Worm (Caenorhabditis elegans) whole organism, midembryonic: ENCODE data around the gene B0294.3.

Experiments used
- T22C8.4 ChIP-seq: fragments of 200-800 bp; sonication (Bioruptor generic); IDR thresholded peaks from 2 replicates; pipeline ENCODE4 v1.3.6; 2022; ENCODE audit warnings: missing genetic modification characterization, missing compliant biosample characterization
- cog-1 ChIP-seq: sonication (generic microtip); optimal IDR thresholded peaks from 2 replicates; lab custom pipeline; 2016; ENCODE audit warnings: missing genetic modification characterization, missing compliant biosample characterization
- flt-1 ChIP-seq: fragments of 200-800 bp; sonication (Bioruptor generic); IDR thresholded peaks from 2 replicates; pipeline ENCODE4 v1.3.6; 2022; ENCODE audit warnings: missing genetic modification characterization, missing compliant biosample characterization
- klf-2 ChIP-seq: fragments of 200-800 bp; sonication (Bioruptor generic); conservative IDR thresholded peaks from 2 replicates; pipeline ENCODE4 v1.3.6; 2022; ENCODE audit warnings: missing genetic modification reagents, missing genetic modification characterization, missing compliant biosample characterization
- med-1 ChIP-seq: sonication (generic microtip); optimal IDR thresholded peaks from 2 replicates; lab custom pipeline; 2017; ENCODE audit warnings: missing genetic modification characterization, mild to moderate bottlenecking, missing compliant biosample characterization, antibody characterized with exemption, missing genetic modification reagents; ENCODE audit not compliant: insufficient read depth
- ref-1 ChIP-seq: fragments of 200-800 bp; sonication (Bioruptor generic); conservative IDR thresholded peaks from 2 replicates; pipeline ENCODE4 v1.3.6; 2022; ENCODE audit warnings: missing genetic modification reagents, missing genetic modification characterization, missing compliant biosample characterization
- tab-1 ChIP-seq: fragments of 200-800 bp; sonication (Bioruptor generic); IDR thresholded peaks from 2 replicates; pipeline ENCODE4 v1.3.6; 2022; ENCODE audit warnings: missing genetic modification characterization, missing compliant biosample characterization
- ztf-23 ChIP-seq: fragments of 200-800 bp; sonication (Bioruptor generic); IDR thresholded peaks from 2 replicates; pipeline ENCODE4 v1.3.6; 2022; ENCODE audit warnings: missing genetic modification reagents, missing genetic modification characterization, missing compliant biosample characterization
- ztf-29 ChIP-seq: fragments of 200-800 bp; sonication (Bioruptor generic); IDR thresholded peaks from 2 replicates; pipeline ENCODE4 v1.3.6; 2022; ENCODE audit warnings: missing genetic modification reagents, missing genetic modification characterization, missing compliant biosample characterization

The B0294.3 gene

ce11 chrX:1913257-1913656, 21.3 kb downstream of the B0294.3 start, which contains the start of gene ZC53.1:
TSS of gene ZC53.1 (minus strand) at chrX:1913357.
- no peak for TF ChIP-seq klf-2 (GFP tag; lab: Robert Waterston, UW)

ce11 chrX:1915022-1915421, 23.0 kb downstream of the B0294.3 start, which contains the start of gene rgs-9:
TSS of gene rgs-9 (plus strand) at chrX:1915258.
- TF ChIP-seq ztf-29 (GFP tag; lab: Robert Waterston, UW) = no peak
- TF ChIP-seq ref-1 (GFP tag; lab: Robert Waterston, UW) = no peak
- TF ChIP-seq ztf-23 (GFP tag; lab: Robert Waterston, UW) = no peak
- TF ChIP-seq flt-1 (GFP tag; lab: Robert Waterston, UW) = no peak
- TF ChIP-seq med-1 (GFP tag; lab: Kevin White, UChicago) = no peak
- no peak for TF ChIP-seq klf-2 (GFP tag; lab: Robert Waterston, UW)
- TF ChIP-seq tab-1 (GFP tag; lab: Robert Waterston, UW) = no peak
- TF ChIP-seq T22C8.4 (GFP tag; lab: Robert Waterston, UW) = no peak
- TF ChIP-seq cog-1 (tag; lab: Kevin White, UChicago) = no peak

ce11 chrX:1917169-1917568, 25.2 kb downstream of the B0294.3 start, which contains the start of gene dot-1.5:
TSS of gene dot-1.5 (plus strand) at chrX:1917469.
- no peak for TF ChIP-seq T22C8.4 (GFP tag; lab: Robert Waterston, UW)
- no peak for TF ChIP-seq klf-2 (GFP tag; lab: Robert Waterston, UW)
- no peak for TF ChIP-seq flt-1 (GFP tag; lab: Robert Waterston, UW)
- no peak for TF ChIP-seq cog-1 (tag; lab: Kevin White, UChicago)
- TF ChIP-seq med-1 (GFP tag; lab: Kevin White, UChicago) = no peak
- TF ChIP-seq ztf-23 (GFP tag; lab: Robert Waterston, UW) = no peak
- no peak for TF ChIP-seq tab-1 (GFP tag; lab: Robert Waterston, UW)
- no peak for TF ChIP-seq ztf-29 (GFP tag; lab: Robert Waterston, UW)
- TF ChIP-seq ref-1 (GFP tag; lab: Robert Waterston, UW) = no peak

- TF ChIP-seq flt-1 (GFP tag; lab: Robert Waterston, UW) (no peak), cog-1 (tag; lab: Kevin White, UChicago) (no peak), ztf-23 (GFP tag; lab: Robert Waterston, UW) (no peak), tab-1 (GFP tag; lab: Robert Waterston, UW) (no peak), ref-1 (GFP tag; lab: Robert Waterston, UW) (no peak), med-1 (GFP tag; lab: Kevin White, UChicago) (no peak), T22C8.4 (GFP tag; lab: Robert Waterston, UW) (no peak), ztf-29 (GFP tag; lab: Robert Waterston, UW) (no peak), klf-2 (GFP tag; lab: Robert Waterston, UW) (no peak)
These were observed 30.3 kb downstream of the B0294.3 start, which contains the start of gene ZC53.22 for ce11 chrX:1922294-1922693. TSS of gene ZC53.22 (minus strand) at chrX:1922394.

- TF ChIP-seq flt-1 (GFP tag; lab: Robert Waterston, UW) = no peak
- TF ChIP-seq ref-1 (GFP tag; lab: Robert Waterston, UW) = no peak
- no peak for TF ChIP-seq ztf-29 (GFP tag; lab: Robert Waterston, UW)
- no peak for TF ChIP-seq ztf-23 (GFP tag; lab: Robert Waterston, UW)
- no peak for TF ChIP-seq tab-1 (GFP tag; lab: Robert Waterston, UW)
- no peak for TF ChIP-seq klf-2 (GFP tag; lab: Robert Waterston, UW)
- no peak for TF ChIP-seq med-1 (GFP tag; lab: Kevin White, UChicago)
- TF ChIP-seq cog-1 (tag; lab: Kevin White, UChicago) = no peak
- no peak for TF ChIP-seq T22C8.4 (GFP tag; lab: Robert Waterston, UW)
These were observed 32.2 kb downstream of the B0294.3 start, which contains the start of gene ZC53.2 for ce11 chrX:1924138-1924537. TSS of gene ZC53.2 (minus strand) at chrX:1924238.

- peak; percentile 99 for TF ChIP-seq ztf-23 (GFP tag; lab: Robert Waterston, UW)
These were observed 41.5 kb downstream of the B0294.3 start for ce11 chrX:1933527-1933926.

ce11 chrX:1935438-1935837, 43.5 kb downstream of the B0294.3 start:
- TF ChIP-seq med-1 (GFP tag; lab: Kevin White, UChicago) = no peak
- no peak for TF ChIP-seq tab-1 (GFP tag; lab: Robert Waterston, UW)
- no peak for TF ChIP-seq flt-1 (GFP tag; lab: Robert Waterston, UW)
- TF ChIP-seq ztf-23 (GFP tag; lab: Robert Waterston, UW) = no peak
- TF ChIP-seq ztf-29 (GFP tag; lab: Robert Waterston, UW) = no peak
- TF ChIP-seq ref-1 (GFP tag; lab: Robert Waterston, UW) = no peak
- TF ChIP-seq T22C8.4 (GFP tag; lab: Robert Waterston, UW) = no peak
- no peak for TF ChIP-seq klf-2 (GFP tag; lab: Robert Waterston, UW)
- no peak for TF ChIP-seq cog-1 (tag; lab: Kevin White, UChicago)

- TF ChIP-seq cog-1 (tag; lab: Kevin White, UChicago) (no peak), klf-2 (GFP tag; lab: Robert Waterston, UW) (no peak), ref-1 (GFP tag; lab: Robert Waterston, UW) (no peak), med-1 (GFP tag; lab: Kevin White, UChicago) (no peak), ztf-23 (GFP tag; lab: Robert Waterston, UW) (no peak), flt-1 (GFP tag; lab: Robert Waterston, UW) (no peak), tab-1 (GFP tag; lab: Robert Waterston, UW) (no peak), ztf-29 (GFP tag; lab: Robert Waterston, UW) (no peak), T22C8.4 (GFP tag; lab: Robert Waterston, UW) (no peak)
These were observed 47.3 kb downstream of the B0294.3 start for ce11 chrX:1939248-1939647.

ce11 chrX:1939887-1940286, 47.9 kb downstream of the B0294.3 start, which contains the start of gene Y59E1A.4:
TSS of gene Y59E1A.4 (minus strand) at chrX:1939987.
- no peak for TF ChIP-seq cog-1 (tag; lab: Kevin White, UChicago)
- TF ChIP-seq flt-1 (GFP tag; lab: Robert Waterston, UW) = no peak
- TF ChIP-seq ztf-23 (GFP tag; lab: Robert Waterston, UW) = no peak
- no peak for TF ChIP-seq tab-1 (GFP tag; lab: Robert Waterston, UW)
- TF ChIP-seq ztf-29 (GFP tag; lab: Robert Waterston, UW) = no peak
- TF ChIP-seq T22C8.4 (GFP tag; lab: Robert Waterston, UW) = no peak
- no peak for TF ChIP-seq med-1 (GFP tag; lab: Kevin White, UChicago)
- TF ChIP-seq ref-1 (GFP tag; lab: Robert Waterston, UW) = no peak
- TF ChIP-seq klf-2 (GFP tag; lab: Robert Waterston, UW) = no peak
